Fruit fly (Drosophila melanogaster) whole organism, embryonic: ENCODE results near the gene CG4210.

Experiments
- CG10147 ChIP-seq: fragments of 200-800 bp; sonication (Bioruptor generic); optimal IDR thresholded peaks from 2 replicates; lab custom pipeline; 2019; ENCODE audit warnings: missing biosample characterization, mild to moderate bottlenecking, missing genetic modification characterization, moderate library complexity
- CG10209 ChIP-seq: fragments of 200-800 bp; sonication (Bioruptor generic); optimal IDR thresholded peaks from 3 replicates; lab custom pipeline; 2017; ENCODE audit warnings: missing biosample characterization, mild to moderate bottlenecking, missing genetic modification characterization, missing genetic modification reagents
- CG10267 ChIP-seq: fragments of 200-800 bp; sonication (Bioruptor generic); optimal IDR thresholded peaks from 2 replicates; lab custom pipeline; 2018; ENCODE audit warnings: missing biosample characterization, mild to moderate bottlenecking, missing genetic modification characterization, moderate library complexity
- CG10654 ChIP-seq: fragments of 200-800 bp; sonication (Bioruptor generic); optimal IDR thresholded peaks from 2 replicates; lab custom pipeline; 2016; ENCODE audit warnings: missing biosample characterization, missing genetic modification characterization
- CG12942 ChIP-seq: fragments of 200-800 bp; sonication (Bioruptor generic); optimal IDR thresholded peaks from 3 replicates; lab custom pipeline; 2016; ENCODE audit warnings: missing biosample characterization, missing genetic modification characterization
- CG14667 ChIP-seq: fragments of 200-800 bp; sonication (Bioruptor generic); IDR thresholded peaks from 2 replicates; pipeline ENCODE4 v1.3.6; 2022; ENCODE audit warnings: missing biosample characterization, missing genetic modification characterization
- CG15011 ChIP-seq: fragments of 200-800 bp; sonication (Bioruptor generic); optimal IDR thresholded peaks from 3 replicates; lab custom pipeline; 2018; ENCODE audit warnings: missing biosample characterization, mild to moderate bottlenecking, missing genetic modification characterization
- CG15269 ChIP-seq: fragments of 200-800 bp; sonication (Bioruptor generic); optimal IDR thresholded peaks from 2 replicates; lab custom pipeline; 2018; ENCODE audit warnings: missing biosample characterization, mild to moderate bottlenecking, missing genetic modification characterization, moderate library complexity
- CG1603 ChIP-seq: fragments of 200-800 bp; sonication (Bioruptor generic); optimal IDR thresholded peaks from 2 replicates; lab custom pipeline; 2019; ENCODE audit warnings: missing biosample characterization, mild to moderate bottlenecking, missing genetic modification characterization, moderate library complexity
- CG16813 ChIP-seq: fragments of 200-800 bp; sonication (Bioruptor generic); IDR thresholded peaks from 3 replicates; pipeline ENCODE4 v1.3.6; 2022; ENCODE audit warnings: missing biosample characterization, missing genetic modification characterization; ENCODE audit not compliant: partially characterized antibody
- CG17912 ChIP-seq: fragments of 200-800 bp; sonication (Bioruptor generic); optimal IDR thresholded peaks from 2 replicates; lab custom pipeline; 2018; ENCODE audit warnings: missing biosample characterization, mild to moderate bottlenecking, missing genetic modification characterization
- CG18011 ChIP-seq: fragments of 200-800 bp; sonication (Bioruptor generic); optimal IDR thresholded peaks from 2 replicates; lab custom pipeline; 2017; ENCODE audit warnings: missing biosample characterization, missing genetic modification characterization, mild to moderate bottlenecking, moderate library complexity, missing genotype
- CG2875 ChIP-seq: fragments of 200-800 bp; sonication (Bioruptor generic); optimal IDR thresholded peaks from 2 replicates; lab custom pipeline; 2017; ENCODE audit warnings: missing biosample characterization, mild to moderate bottlenecking, missing genetic modification characterization, missing genetic modification reagents
- CG30020 ChIP-seq: fragments of 200-800 bp; optimal IDR thresholded peaks from 2 replicates; lab custom pipeline; 2019; ENCODE audit warnings: missing biosample characterization, mild to moderate bottlenecking, missing genetic modification characterization, moderate library complexity
- CG3065 ChIP-seq: fragments of 200-800 bp; sonication (Bioruptor generic); optimal IDR thresholded peaks from 2 replicates; lab custom pipeline; 2016; ENCODE audit warnings: missing biosample characterization, missing genetic modification characterization
- CG31441 ChIP-seq: fragments of 200-800 bp; sonication (Bioruptor generic); IDR thresholded peaks from 2 replicates; pipeline ENCODE4 v1.3.6; 2022; ENCODE audit warnings: missing biosample characterization, missing genetic modification characterization
- CG7839 ChIP-seq: fragments of 200-800 bp; sonication (Bioruptor generic); optimal IDR thresholded peaks from 3 replicates; lab custom pipeline; 2018; ENCODE audit warnings: missing biosample characterization, mild to moderate bottlenecking, missing genetic modification characterization, moderate library complexity
- CG7987 ChIP-seq: fragments of 200-800 bp; sonication (Bioruptor generic); optimal IDR thresholded peaks from 2 replicates; lab custom pipeline; 2018; ENCODE audit warnings: missing biosample characterization, mild to moderate bottlenecking, missing genetic modification characterization, moderate library complexity
- CG9215 ChIP-seq: fragments of 200-800 bp; sonication (Bioruptor generic); IDR thresholded peaks from 2 replicates; pipeline ENCODE4 v1.3.6; 2022; ENCODE audit warnings: missing biosample characterization, missing genetic modification characterization
- CkIIα-i1 ChIP-seq: fragments of 200-800 bp; sonication (Bioruptor generic); IDR thresholded peaks from 2 replicates; pipeline ENCODE4 v1.3.6; 2022; ENCODE audit warnings: missing biosample characterization, missing genetic modification characterization
- Dbx ChIP-seq: fragments of 200-800 bp; sonication (Bioruptor generic); IDR thresholded peaks from 3 replicates; pipeline ENCODE4 v1.3.6; 2022; ENCODE audit warnings: missing biosample characterization, missing genetic modification characterization
- Dip2 ChIP-seq: fragments of 200-800 bp; sonication (Bioruptor generic); IDR thresholded peaks from 2 replicates; pipeline ENCODE4 v1.3.6; 2022; ENCODE audit warnings: missing biosample characterization, missing genetic modification characterization
- HLH4C ChIP-seq: fragments of 200-800 bp; sonication (Bioruptor generic); IDR thresholded peaks from 3 replicates; pipeline ENCODE4 v1.3.6; 2022; ENCODE audit warnings: missing biosample characterization, missing genetic modification characterization; ENCODE audit not compliant: partially characterized antibody
- HmgZ ChIP-seq: fragments of 200-800 bp; sonication (Bioruptor generic); optimal IDR thresholded peaks from 2 replicates; lab custom pipeline; 2018; ENCODE audit warnings: missing biosample characterization, mild to moderate bottlenecking, missing genetic modification characterization
- Hsf ChIP-seq: fragments of 200-800 bp; sonication (Bioruptor generic); optimal IDR thresholded peaks from 3 replicates; lab custom pipeline; 2016; ENCODE audit warnings: missing biosample characterization, missing genetic modification characterization
- Med ChIP-seq: fragments of 200-800 bp; sonication (Bioruptor generic); peaks from one replicate; lab custom pipeline; 2016; ENCODE audit warnings: missing biosample characterization, missing genetic modification characterization, mild to moderate bottlenecking, inconsistent platforms, moderate library complexity
- NC2β ChIP-seq: fragments of 200-800 bp; sonication (Bioruptor generic); optimal IDR thresholded peaks from 2 replicates; lab custom pipeline; 2016; ENCODE audit warnings: missing biosample characterization, missing genetic modification characterization
- NFAT ChIP-seq: fragments of 200-800 bp; sonication (Bioruptor generic); IDR thresholded peaks from 2 replicates; pipeline ENCODE4 v1.3.6; 2022; ENCODE audit warnings: missing biosample characterization, missing genetic modification characterization
- Sin3A ChIP-seq: fragments of >200 bp; optimal IDR thresholded peaks from 2 replicates; lab custom pipeline; 2018
- az2 ChIP-seq: fragments of 200-800 bp; sonication (Bioruptor generic); optimal IDR thresholded peaks from 3 replicates; lab custom pipeline; 2016; ENCODE audit warnings: missing biosample characterization, missing genetic modification characterization
- btn ChIP-seq: fragments of 200-800 bp; sonication (Bioruptor generic); optimal IDR thresholded peaks from 2 replicates; lab custom pipeline; 2016; ENCODE audit warnings: missing biosample characterization, missing genetic modification characterization
- cas ChIP-seq: fragments of 200-800 bp; sonication (Bioruptor generic); IDR thresholded peaks from 2 replicates; pipeline ENCODE4 v1.3.6; 2022; ENCODE audit warnings: missing biosample characterization, missing genetic modification characterization
- corto ChIP-seq: fragments of 200-800 bp; sonication (Bioruptor generic); optimal IDR thresholded peaks from 2 replicates; lab custom pipeline; 2016; ENCODE audit warnings: missing biosample characterization, mild to moderate bottlenecking, missing genetic modification characterization, moderate library complexity
- crc ChIP-seq: fragments of 200-800 bp; sonication (Bioruptor generic); optimal IDR thresholded peaks from 2 replicates; lab custom pipeline; 2016; ENCODE audit warnings: missing biosample characterization, missing genetic modification characterization
- disco-r ChIP-seq: fragments of 200-800 bp; sonication (Bioruptor generic); optimal IDR thresholded peaks from 2 replicates; lab custom pipeline; 2016; ENCODE audit warnings: missing biosample characterization, missing genetic modification characterization
- fd3F ChIP-seq: fragments of 200-800 bp; sonication (Bioruptor generic); optimal IDR thresholded peaks from 2 replicates; lab custom pipeline; 2018; ENCODE audit warnings: missing biosample characterization, mild to moderate bottlenecking, missing genetic modification characterization, moderate library complexity
- gem ChIP-seq: fragments of 200-800 bp; sonication (Bioruptor generic); optimal IDR thresholded peaks from 2 replicates; lab custom pipeline; 2019; ENCODE audit warnings: missing biosample characterization, mild to moderate bottlenecking, missing genetic modification characterization, moderate library complexity
- hth ChIP-seq: fragments of >200 bp; optimal IDR thresholded peaks from 2 replicates; lab custom pipeline; 2017; ENCODE audit warnings: inconsistent platforms
- insv ChIP-seq, 2 experiments: fragments of 200-800 bp; sonication (Bioruptor generic); optimal IDR thresholded peaks; 3 replicates each; lab custom pipeline; 2016 to 2018; ENCODE audit warnings: missing biosample characterization in 2 of 2, missing genetic modification characterization in 2 of 2
- lilli ChIP-seq: fragments of 200-800 bp; sonication (Bioruptor generic); optimal IDR thresholded peaks from 3 replicates; lab custom pipeline; 2016; ENCODE audit warnings: missing biosample characterization, missing genetic modification characterization
- maf-S ChIP-seq: fragments of 200-800 bp; sonication (Bioruptor generic); optimal IDR thresholded peaks from 2 replicates; lab custom pipeline; 2016; ENCODE audit warnings: missing biosample characterization, missing genetic modification characterization
- mam ChIP-seq: fragments of 200-800 bp; sonication (Bioruptor generic); optimal IDR thresholded peaks from 3 replicates; lab custom pipeline; 2016; ENCODE audit warnings: missing biosample characterization, missing genetic modification characterization
- nerfin-1 ChIP-seq: fragments of 200-800 bp; sonication (Bioruptor generic); optimal IDR thresholded peaks from 3 replicates; lab custom pipeline; 2019; ENCODE audit warnings: missing biosample characterization, mild to moderate bottlenecking, missing genetic modification characterization, moderate library complexity
- nerfin-2 ChIP-seq: fragments of 200-800 bp; sonication (Bioruptor generic); IDR thresholded peaks from 2 replicates; pipeline ENCODE4 v1.3.6; 2022; ENCODE audit warnings: missing biosample characterization, missing genetic modification characterization; ENCODE audit not compliant: partially characterized antibody
- pan ChIP-seq, 4 experiments: fragments of >200 bp in 3 of 4; fragments of 200-800 bp in 1 of 4; sonication (Bioruptor generic) in 1 of 4; optimal IDR thresholded peaks in 3 of 4; IDR thresholded peaks in 1 of 4; 2 replicates each; pipeline versions ENCODE4 v1.3.6 to Lab custom; 2017 to 2022; ENCODE audit warnings: missing biosample characterization in 2 of 4, missing genetic modification characterization in 2 of 4, mixed read lengths in 1 of 4
- peb ChIP-seq: fragments of 200-800 bp; sonication (Bioruptor generic); IDR thresholded peaks from 2 replicates; pipeline ENCODE4 v1.3.6; 2022; ENCODE audit warnings: missing biosample characterization, missing genetic modification characterization
- sug ChIP-seq: fragments of 200-800 bp; optimal IDR thresholded peaks from 2 replicates; lab custom pipeline; 2019; ENCODE audit warnings: missing biosample characterization, mild to moderate bottlenecking, missing genetic modification characterization, moderate library complexity
- ttk ChIP-seq: fragments of 200-800 bp; sonication (Bioruptor generic); IDR thresholded peaks from 2 replicates; pipeline ENCODE4 v2.1.2; 2022; ENCODE audit warnings: missing biosample characterization, missing genetic modification characterization
- unpg ChIP-seq: fragments of 200-800 bp; sonication (Bioruptor generic); optimal IDR thresholded peaks from 3 replicates; lab custom pipeline; 2018; ENCODE audit warnings: missing biosample characterization, mild to moderate bottlenecking, missing genetic modification characterization, moderate library complexity
- usp ChIP-seq: fragments of >200 bp; optimal IDR thresholded peaks from 2 replicates; lab custom pipeline; 2017; ENCODE audit warnings: missing biosample characterization, missing genetic modification characterization
- vvl ChIP-seq: fragments of 200-800 bp; sonication (Bioruptor generic); IDR thresholded peaks from 2 replicates; pipeline ENCODE4 v1.3.6; 2022; ENCODE audit warnings: missing biosample characterization, missing genetic modification characterization

Gene CG4210

dm6 chr3R:15225279-15225730 lies 11.5 kb downstream of the CG4210 start, which contains the start of the genes CG31344 and Caf1-55 (continued):
- TF ChIP-seq insv (GFP tag; optimal IDR thresholded peaks at IDR 0.05; lab: Kevin White, UChicago) (peak in 1 of 2 experiments; percentile 18), corto (GFP tag; lab: Kevin White, UChicago) (no peak), vvl (GFP tag; lab: Robert Waterston, UW) (peak; percentile 42; the same call in 1 of the 2 replicates), CG18011 (GFP tag; lab: Kevin White, UChicago) (no peak), Hsf (GFP tag; lab: Kevin White, UChicago) (peak; percentile 1), Med (GFP tag; lab: Kevin White, UChicago) (peak; percentile 74), cas (no peak), maf-S (GFP tag; lab: Kevin White, UChicago) (peak; percentile 12), Dip2 (GFP tag; lab: Robert Waterston, UW) (no peak), nerfin-1 (tag; lab: Kevin White, UChicago) (no peak), crc (GFP tag; lab: Kevin White, UChicago) (no peak), unpg (GFP tag; lab: Kevin White, UChicago) (no peak), peb (GFP tag; lab: Robert Waterston, UW) (no peak), sug (tag; lab: Kevin White, UChicago) (peak; percentile 56), btn (GFP tag; lab: Kevin White, UChicago) (no peak), pan (optimal IDR thresholded peaks at IDR 0.05; lab: Kevin White, UChicago) (no peak), pan (GFP tag; optimal IDR thresholded peaks at IDR 0.05 in 1 of 2, IDR thresholded peaks at IDR 0.05 in 1 of 2) (no peak), CG7987 (no peak), CG10209 (GFP tag; lab: Kevin White, UChicago) (no peak), CG10267 (tag; lab: Kevin White, UChicago) (peak; percentile 37), CG12942 (GFP tag; lab: Kevin White, UChicago) (no peak), az2 (GFP tag; lab: Kevin White, UChicago) (peak; percentile 14), NFAT (GFP tag; lab: Robert Waterston, UW) (no peak), CG2875 (GFP tag; lab: Kevin White, UChicago) (no peak), CG14667 (GFP tag; lab: Robert Waterston, UW) (no peak), nerfin-2 (GFP tag; lab: Robert Waterston, UW) (peak; percentile 83), fd3F (GFP tag; lab: Kevin White, UChicago) (no peak), CG15269 (tag; lab: Kevin White, UChicago) (no peak), CG3065 (GFP tag; lab: Kevin White, UChicago) (no peak), disco-r (GFP tag; lab: Kevin White, UChicago) (no peak), CG10654 (GFP tag; lab: Kevin White, UChicago) (no peak), CG30020 (tag; lab: Kevin White, UChicago) (peak; percentile 56), mam (GFP tag; lab: Kevin White, UChicago) (no peak), gem (tag; lab: Kevin White, UChicago) (no peak), lilli (GFP tag; lab: Kevin White, UChicago) (peak; percentile 37), CG15011 (GFP tag; lab: Kevin White, UChicago) (no peak), CG1603 (tag; lab: Kevin White, UChicago) (peak; percentile 84), CG16813 (GFP tag; lab: Robert Waterston, UW) (peak; percentile 71), CG10147 (GFP tag; lab: Kevin White, UChicago) (no peak), NC2β (GFP tag; lab: Kevin White, UChicago) (no peak), CG7839 (tag; lab: Kevin White, UChicago) (no peak), CG17912 (GFP tag; lab: Kevin White, UChicago) (no peak), HmgZ (peak; percentile 68), CkIIα-i1 (GFP tag; lab: Robert Waterston, UW) (no peak), CG31441 (GFP tag; lab: Robert Waterston, UW) (peak; percentile 23; the same call in 1 of the 2 replicates), HLH4C (GFP tag; lab: Robert Waterston, UW) (peak; percentile 89), CG9215 (GFP tag; lab: Robert Waterston, UW) (no peak), Dbx (no peak), usp (GFP tag; lab: Kevin White, UChicago) (no peak), hth (lab: Kevin White, UChicago) (no peak), Sin3A (lab: Kevin White, UChicago) (peak; percentile 70), ttk (GFP tag; lab: Robert Waterston, UW) (no peak)
